Fruit fly (Drosophila melanogaster) whole organism, embryonic: ENCODE results near the gene Trf4-1.

Experiments
- Ada2b ChIP-seq: fragments of 200-800 bp; sonication (Bioruptor generic); IDR thresholded peaks from 2 replicates; pipeline ENCODE4 v1.3.6; 2022; ENCODE audit warnings: missing biosample characterization, missing genetic modification characterization
- Adf1 ChIP-seq: fragments of 200-800 bp; sonication (Bioruptor generic); IDR thresholded peaks from 2 replicates; pipeline ENCODE4 v1.3.6; 2022; ENCODE audit warnings: missing biosample characterization, missing genetic modification characterization
- Awh ChIP-seq: fragments of 200-800 bp; sonication (Bioruptor generic); IDR thresholded peaks from 2 replicates; pipeline ENCODE4, ENCODE4 v1.3.6; 2022; ENCODE audit warnings: missing biosample characterization, missing genetic modification characterization
- C15 ChIP-seq: fragments of 200-800 bp; sonication (Bioruptor generic); IDR thresholded peaks from 3 replicates; pipeline ENCODE4 v1.3.6; 2022; ENCODE audit warnings: missing biosample characterization, missing genetic modification characterization
- CG11695 ChIP-seq: fragments of 200-800 bp; sonication (Bioruptor generic); IDR thresholded peaks from 3 replicates; pipeline ENCODE4 v1.3.6; 2022; ENCODE audit warnings: missing biosample characterization, missing genetic modification characterization
- CG11696 ChIP-seq: fragments of 200-800 bp; sonication (Bioruptor generic); IDR thresholded peaks from 2 replicates; pipeline ENCODE4 v1.3.6; 2022; ENCODE audit warnings: missing biosample characterization, missing genetic modification characterization
- CG12769 ChIP-seq: fragments of 200-800 bp; sonication (Bioruptor generic); optimal IDR thresholded peaks from 2 replicates; lab custom pipeline; 2019; ENCODE audit warnings: missing biosample characterization, mild to moderate bottlenecking, missing genetic modification characterization, moderate library complexity
- CG13123 ChIP-seq: fragments of 200-800 bp; sonication (Bioruptor generic); optimal IDR thresholded peaks from 2 replicates; lab custom pipeline; 2016; ENCODE audit warnings: missing biosample characterization, missing genetic modification characterization
- CG14050 ChIP-seq: fragments of 200-800 bp; sonication (Bioruptor generic); IDR thresholded peaks from 3 replicates; pipeline ENCODE4 v1.3.6; 2022; ENCODE audit warnings: missing biosample characterization, missing genetic modification characterization
- CG15011 ChIP-seq: fragments of 200-800 bp; sonication (Bioruptor generic); optimal IDR thresholded peaks from 3 replicates; lab custom pipeline; 2018; ENCODE audit warnings: missing biosample characterization, mild to moderate bottlenecking, missing genetic modification characterization
- CG15269 ChIP-seq: fragments of 200-800 bp; sonication (Bioruptor generic); optimal IDR thresholded peaks from 2 replicates; lab custom pipeline; 2018; ENCODE audit warnings: missing biosample characterization, mild to moderate bottlenecking, missing genetic modification characterization, moderate library complexity
- CG1602 ChIP-seq: fragments of 200-800 bp; sonication (Bioruptor generic); optimal IDR thresholded peaks from 3 replicates; lab custom pipeline; 2016; ENCODE audit warnings: missing biosample characterization, missing genetic modification characterization
- CG17328 ChIP-seq: fragments of 200-800 bp; sonication (Bioruptor generic); IDR thresholded peaks from 2 replicates; pipeline ENCODE4 v1.3.6; 2022; ENCODE audit warnings: missing biosample characterization, missing genetic modification characterization
- CG2678 ChIP-seq: fragments of 200-800 bp; sonication (Bioruptor generic); optimal IDR thresholded peaks from 3 replicates; lab custom pipeline; 2019; ENCODE audit warnings: missing biosample characterization, mild to moderate bottlenecking, missing genetic modification characterization, moderate library complexity
- CG4820 ChIP-seq: fragments of 200-800 bp; sonication (Bioruptor generic); optimal IDR thresholded peaks from 3 replicates; lab custom pipeline; 2016; ENCODE audit warnings: missing biosample characterization, missing genetic modification characterization
- CG4854 ChIP-seq: fragments of 200-800 bp; sonication (Bioruptor generic); optimal IDR thresholded peaks from 2 replicates; lab custom pipeline; 2016; ENCODE audit warnings: missing biosample characterization, missing genetic modification characterization, inconsistent platforms
- CG6683 ChIP-seq: fragments of 200-800 bp; sonication (Bioruptor generic); optimal IDR thresholded peaks from 2 replicates; lab custom pipeline; 2017; ENCODE audit warnings: missing biosample characterization, mild to moderate bottlenecking, missing genetic modification characterization, missing genetic modification reagents
- CG6854 ChIP-seq: fragments of 200-800 bp; sonication (Bioruptor generic); optimal IDR thresholded peaks from 3 replicates; lab custom pipeline; 2017; ENCODE audit warnings: missing biosample characterization, mild to moderate bottlenecking, missing genetic modification characterization
- CG7745 ChIP-seq: fragments of 200-800 bp; sonication (Bioruptor generic); optimal IDR thresholded peaks from 2 replicates; lab custom pipeline; 2018; ENCODE audit warnings: missing biosample characterization, mild to moderate bottlenecking, missing genetic modification characterization, moderate library complexity
- CG7786 ChIP-seq: fragments of 200-800 bp; sonication (Bioruptor generic); optimal IDR thresholded peaks from 2 replicates; lab custom pipeline; 2016; ENCODE audit warnings: missing biosample characterization, missing genetic modification characterization
- CG8359 ChIP-seq: fragments of 200-800 bp; sonication (Bioruptor generic); optimal IDR thresholded peaks from 2 replicates; lab custom pipeline; 2017; ENCODE audit warnings: missing biosample characterization, mild to moderate bottlenecking, missing genetic modification characterization, borderline replicate concordance
- CG8388 ChIP-seq: fragments of 200-800 bp; sonication (Bioruptor generic); optimal IDR thresholded peaks from 2 replicates; lab custom pipeline; 2019; ENCODE audit warnings: missing biosample characterization, mild to moderate bottlenecking, missing genetic modification characterization, moderate library complexity
- CG8924 ChIP-seq: fragments of 200-800 bp; optimal IDR thresholded peaks from 3 replicates; lab custom pipeline; 2019; ENCODE audit warnings: missing biosample characterization, mild to moderate bottlenecking, missing genetic modification characterization, moderate library complexity
- ERR ChIP-seq: fragments of 200-800 bp; sonication (Bioruptor generic); optimal IDR thresholded peaks from 2 replicates; lab custom pipeline; 2016; ENCODE audit warnings: missing biosample characterization, missing genetic modification characterization
- Eip74EF ChIP-seq, 2 experiments: fragments of 200-800 bp in 1 of 2; fragments of >200 bp in 1 of 2; sonication (Bioruptor generic) in 1 of 2; optimal IDR thresholded peaks; 2 replicates each; lab custom pipeline; 2017 to 2019; ENCODE audit warnings: missing biosample characterization in 2 of 2, missing genetic modification characterization in 2 of 2, mild to moderate bottlenecking in 1 of 2, moderate library complexity in 1 of 2
- Fer3 ChIP-seq: fragments of 200-800 bp; sonication (Bioruptor generic); optimal IDR thresholded peaks from 2 replicates; lab custom pipeline; 2018; ENCODE audit warnings: missing biosample characterization, mild to moderate bottlenecking, missing genetic modification characterization, moderate library complexity
- GATAe ChIP-seq: fragments of 200-800 bp; sonication (Bioruptor generic); conservative IDR thresholded peaks from 2 replicates; pipeline ENCODE4 v1.3.6; 2022; ENCODE audit warnings: missing biosample characterization, missing genetic modification characterization
- Hr39 ChIP-seq: fragments of >200 bp; optimal IDR thresholded peaks from 2 replicates; lab custom pipeline; 2017
- Rfx ChIP-seq: fragments of 200-800 bp; sonication (Bioruptor generic); IDR thresholded peaks from 2 replicates; pipeline ENCODE4 v1.3.6; 2022; ENCODE audit warnings: missing biosample characterization, missing genetic modification characterization
- Sry-β ChIP-seq: fragments of 200-800 bp; sonication (Bioruptor generic); optimal IDR thresholded peaks from 2 replicates; lab custom pipeline; 2018; ENCODE audit warnings: missing biosample characterization, mild to moderate bottlenecking, missing genetic modification characterization, moderate library complexity
- Vsx1 ChIP-seq: fragments of 200-800 bp; sonication (Bioruptor generic); optimal IDR thresholded peaks from 2 replicates; lab custom pipeline; 2017; ENCODE audit warnings: missing biosample characterization, mild to moderate bottlenecking, missing genetic modification characterization, missing genetic modification reagents
- bab2 ChIP-seq: fragments of 200-800 bp; sonication (Bioruptor generic); optimal IDR thresholded peaks from 2 replicates; lab custom pipeline; 2016; ENCODE audit warnings: missing biosample characterization, missing genetic modification characterization
- bowl ChIP-seq: fragments of 200-800 bp; sonication (Bioruptor generic); IDR thresholded peaks from 2 replicates; pipeline ENCODE4 v1.3.6; 2022; ENCODE audit warnings: missing biosample characterization, missing genetic modification characterization
- chm ChIP-seq: fragments of 200-800 bp; sonication (Bioruptor generic); IDR thresholded peaks from 2 replicates; pipeline ENCODE4 v1.3.6; 2022; ENCODE audit warnings: missing biosample characterization, missing genetic modification characterization
- da ChIP-seq: fragments of 200-800 bp; sonication (Bioruptor generic); optimal IDR thresholded peaks from 2 replicates; lab custom pipeline; 2016; ENCODE audit warnings: missing biosample characterization, missing genetic modification characterization
- dm ChIP-seq: fragments of 200-800 bp; sonication (Bioruptor generic); optimal IDR thresholded peaks from 3 replicates; lab custom pipeline; 2016; ENCODE audit warnings: missing biosample characterization, missing genetic modification characterization
- fru ChIP-seq: fragments of >200 bp; optimal IDR thresholded peaks from 2 replicates; lab custom pipeline; 2017
- ftz-f1 ChIP-seq: fragments of 200-800 bp; sonication (Bioruptor generic); optimal IDR thresholded peaks from 2 replicates; lab custom pipeline; 2016; ENCODE audit warnings: missing biosample characterization, missing genetic modification characterization
- gcm ChIP-seq: fragments of 200-800 bp; sonication (Bioruptor generic); optimal IDR thresholded peaks from 2 replicates; lab custom pipeline; 2019; ENCODE audit warnings: missing biosample characterization, mild to moderate bottlenecking, missing genetic modification characterization, moderate library complexity
- gem ChIP-seq: fragments of 200-800 bp; sonication (Bioruptor generic); optimal IDR thresholded peaks from 2 replicates; lab custom pipeline; 2019; ENCODE audit warnings: missing biosample characterization, mild to moderate bottlenecking, missing genetic modification characterization, moderate library complexity
- hbn ChIP-seq: fragments of 200-800 bp; sonication (Bioruptor generic); IDR thresholded peaks from 2 replicates; pipeline ENCODE4 v1.3.6; 2022; ENCODE audit warnings: missing biosample characterization, missing genetic modification characterization; ENCODE audit not compliant: partially characterized antibody
- hth ChIP-seq: fragments of >200 bp; optimal IDR thresholded peaks from 2 replicates; lab custom pipeline; 2017; ENCODE audit warnings: inconsistent platforms
- kni ChIP-seq: fragments of 200-800 bp; sonication (Bioruptor generic); optimal IDR thresholded peaks from 3 replicates; lab custom pipeline; 2017; ENCODE audit warnings: mild to moderate bottlenecking, missing biosample characterization, missing genetic modification reagents, missing genetic modification characterization
- lola ChIP-seq, 3 experiments: fragments of >200 bp in 2 of 3; fragments of 200-800 bp in 1 of 3; sonication (Bioruptor generic) in 1 of 3; optimal IDR thresholded peaks; 2 replicates each; lab custom pipeline; 2017 to 2019; ENCODE audit warnings: missing biosample characterization in 3 of 3, missing genetic modification characterization in 3 of 3, mild to moderate bottlenecking in 1 of 3, moderate library complexity in 1 of 3
- lov ChIP-seq, 2 experiments: fragments of 200-800 bp in 1 of 2; fragments of >200 bp in 1 of 2; sonication (Bioruptor generic) in 1 of 2; IDR thresholded peaks in 1 of 2; optimal IDR thresholded peaks in 1 of 2; 2 replicates in 1 of 2; 3 replicates in 1 of 2; pipeline versions ENCODE4 v1.3.6 to Lab custom; 2017 to 2022; ENCODE audit warnings: missing biosample characterization in 1 of 2, missing genetic modification characterization in 1 of 2
- maf-S ChIP-seq: fragments of 200-800 bp; sonication (Bioruptor generic); optimal IDR thresholded peaks from 2 replicates; lab custom pipeline; 2016; ENCODE audit warnings: missing biosample characterization, missing genetic modification characterization
- odd ChIP-seq: fragments of 200-800 bp; sonication (Bioruptor generic); optimal IDR thresholded peaks from 2 replicates; lab custom pipeline; 2017; ENCODE audit warnings: missing biosample characterization, mild to moderate bottlenecking, missing genetic modification characterization
- stwl ChIP-seq: fragments of 200-800 bp; sonication (Bioruptor generic); optimal IDR thresholded peaks from 3 replicates; lab custom pipeline; 2018; ENCODE audit warnings: missing biosample characterization, mild to moderate bottlenecking, missing genetic modification characterization, moderate library complexity
- tgo ChIP-seq: fragments of 200-800 bp; sonication (Bioruptor generic); IDR thresholded peaks from 3 replicates; pipeline ENCODE4 v1.3.6; 2022; ENCODE audit warnings: missing biosample characterization, missing genetic modification characterization
- tna ChIP-seq: fragments of 200-800 bp; sonication (Bioruptor generic); IDR thresholded peaks from 2 replicates; pipeline ENCODE4 v1.3.6; 2022; ENCODE audit warnings: missing biosample characterization, missing genetic modification characterization; ENCODE audit not compliant: partially characterized antibody
- trem ChIP-seq: fragments of 200-800 bp; optimal IDR thresholded peaks from 3 replicates; lab custom pipeline; 2019; ENCODE audit warnings: missing biosample characterization, mild to moderate bottlenecking, missing genetic modification characterization, moderate library complexity

Trf4-1 gene

dm6 chrX:8601165-8601564 lies 41.0 kb downstream of the Trf4-1 start (continued):
- peak in 1 of 3 experiments; percentile 23 for TF ChIP-seq lola (GFP tag; optimal IDR thresholded peaks at IDR 0.05; lab: Kevin White, UChicago)
- no peak for TF ChIP-seq CG2678 (tag; lab: Kevin White, UChicago)
- no peak for TF ChIP-seq gem (tag; lab: Kevin White, UChicago)
- TF ChIP-seq Awh (GFP tag; lab: Robert Waterston, UW), result 0 out of 2 replicates have a peak, but pooled peaks have one; percentile 30
- TF ChIP-seq Vsx1 (GFP tag; lab: Kevin White, UChicago), result no peak
- no peak for TF ChIP-seq CG15011 (GFP tag; lab: Kevin White, UChicago)
- TF ChIP-seq tna (GFP tag; lab: Robert Waterston, UW), result no peak
- TF ChIP-seq trem (tag; lab: Kevin White, UChicago), result peak; percentile 21
- no peak for TF ChIP-seq Eip74EF (GFP tag; optimal IDR thresholded peaks at IDR 0.05; lab: Kevin White, UChicago)
- no peak for TF ChIP-seq CG8359
- TF ChIP-seq CG13123, result no peak
- TF ChIP-seq bab2 (GFP tag; lab: Kevin White, UChicago), result peak; percentile 8
- no peak for TF ChIP-seq CG12769
- no peak for TF ChIP-seq gcm (GFP tag; lab: Kevin White, UChicago)
- TF ChIP-seq CG7786 (GFP tag; lab: Kevin White, UChicago), result no peak
- TF ChIP-seq Fer3 (tag; lab: Kevin White, UChicago), result no peak
- no peak for TF ChIP-seq fru (lab: Kevin White, UChicago)
- TF ChIP-seq CG11696 (GFP tag; lab: Robert Waterston, UW), result no peak
- TF ChIP-seq CG4854, result no peak
- no peak for TF ChIP-seq ERR (GFP tag; lab: Kevin White, UChicago)
- no peak for TF ChIP-seq da (GFP tag; lab: Kevin White, UChicago)
- TF ChIP-seq dm, result no peak
- TF ChIP-seq Ada2b (GFP tag; lab: Robert Waterston, UW), result peak; percentile 45
- peak; percentile 30 for TF ChIP-seq CG1602 (GFP tag; lab: Kevin White, UChicago)
- no peak for TF ChIP-seq Adf1 (GFP tag; lab: Robert Waterston, UW)
- TF ChIP-seq stwl (tag; lab: Kevin White, UChicago), result no peak
- TF ChIP-seq bowl (GFP tag; lab: Robert Waterston, UW), result no peak
- TF ChIP-seq hbn (GFP tag; lab: Robert Waterston, UW), result no peak
- peak; percentile 34 for TF ChIP-seq CG8388 (GFP tag; lab: Kevin White, UChicago)
- peak; percentile 86 for TF ChIP-seq CG11695 (GFP tag; lab: Robert Waterston, UW)
- TF ChIP-seq hth (lab: Kevin White, UChicago), result no peak
- peak; percentile 37 for TF ChIP-seq Rfx (GFP tag; lab: Robert Waterston, UW)
- TF ChIP-seq CG15269 (tag; lab: Kevin White, UChicago), result no peak
- TF ChIP-seq Hr39, result no peak
- no peak for TF ChIP-seq CG7745 (tag; lab: Kevin White, UChicago)
- TF ChIP-seq CG8924 (tag; lab: Kevin White, UChicago), result peak; percentile 24
- TF ChIP-seq odd, result no peak
- no peak for TF ChIP-seq Sry-β (GFP tag; lab: Kevin White, UChicago)
- TF ChIP-seq kni (GFP tag; lab: Kevin White, UChicago), result no peak
- TF ChIP-seq maf-S (GFP tag; lab: Kevin White, UChicago), result no peak
- TF ChIP-seq CG6854 (GFP tag; lab: Kevin White, UChicago), result no peak
- TF ChIP-seq CG14050 (GFP tag; lab: Robert Waterston, UW), result no peak
- peak; percentile 64 for TF ChIP-seq CG17328 (GFP tag; lab: Robert Waterston, UW)
- TF ChIP-seq chm (GFP tag; lab: Robert Waterston, UW), result 0 out of 2 replicates have a peak, but pooled peaks have one; percentile 53
- TF ChIP-seq C15 (GFP tag; lab: Robert Waterston, UW), result no peak
- no peak for TF ChIP-seq ftz-f1
- no peak for TF ChIP-seq GATAe (GFP tag; lab: Robert Waterston, UW)
- TF ChIP-seq CG4820 (GFP tag; lab: Kevin White, UChicago), result peak; percentile 8
- no peak for TF ChIP-seq CG6683 (GFP tag; lab: Kevin White, UChicago)
- no peak for TF ChIP-seq lov (optimal IDR thresholded peaks at IDR 0.05; lab: Kevin White, UChicago)
- TF ChIP-seq lov (GFP tag; IDR thresholded peaks at IDR 0.05; lab: Robert Waterston, UW), result 0 out of 3 replicates have a peak, but pooled peaks have one; percentile 47
- peak; percentile 45; the same call in 2 of the 3 replicates for TF ChIP-seq tgo (GFP tag; lab: Robert Waterston, UW)
